Worm (Caenorhabditis elegans) whole organism, mixed stage, embryonic: ENCODE data around the gene fbxa-184.

Source experiments
- M03D4.4 ChIP-seq: sonication (generic microtip); optimal IDR thresholded peaks from 2 replicates; lab custom pipeline; 2017; ENCODE audit warnings: mild to moderate bottlenecking, missing genetic modification characterization, missing compliant biosample characterization
- bed-3 ChIP-seq: fragments of 200-800 bp; sonication (Bioruptor generic); optimal IDR thresholded peaks from 3 replicates; lab custom pipeline; 2018; ENCODE audit warnings: mild to moderate bottlenecking, missing genetic modification characterization, moderate library complexity, missing compliant biosample characterization
- blmp-1 ChIP-seq: fragments of 150-350 bp; optimal IDR thresholded peaks from 2 replicates; lab custom pipeline; 2014; ENCODE audit warnings: missing biosample characterization, missing genetic modification characterization
- ceh-39 ChIP-seq: fragments of 150-350 bp; optimal IDR thresholded peaks from 2 replicates; lab custom pipeline; 2014; ENCODE audit warnings: missing biosample characterization, missing genetic modification characterization
- ceh-43 ChIP-seq: fragments of 200-800 bp; sonication (Bioruptor generic); optimal IDR thresholded peaks from 2 replicates; lab custom pipeline; 2018; ENCODE audit warnings: mild to moderate bottlenecking, missing genetic modification characterization, moderate library complexity, missing compliant biosample characterization
- ceh-83 ChIP-seq: fragments of 200-800 bp; sonication (Bioruptor generic); optimal IDR thresholded peaks from 2 replicates; lab custom pipeline; 2018; ENCODE audit warnings: mild to moderate bottlenecking, missing genetic modification characterization, missing compliant biosample characterization
- ces-1 ChIP-seq: fragments of 150-350 bp; optimal IDR thresholded peaks from 2 replicates; lab custom pipeline; 2014; ENCODE audit warnings: missing biosample characterization, missing genetic modification reagents, missing genetic modification characterization
- cnd-1 ChIP-seq: fragments of 200-800 bp; sonication (Bioruptor generic); optimal IDR thresholded peaks from 2 replicates; lab custom pipeline; 2018; ENCODE audit warnings: mild to moderate bottlenecking, missing genetic modification characterization, missing compliant biosample characterization
- drap-1 ChIP-seq: fragments of 200-800 bp; sonication (Bioruptor generic); optimal IDR thresholded peaks from 3 replicates; lab custom pipeline; 2018; ENCODE audit warnings: mild to moderate bottlenecking, missing genetic modification characterization, missing compliant biosample characterization
- elt-1 ChIP-seq: sonication (generic microtip); optimal IDR thresholded peaks from 2 replicates; lab custom pipeline; 2017; ENCODE audit warnings: missing genetic modification characterization, mild to moderate bottlenecking, missing compliant biosample characterization, antibody characterized with exemption, moderate library complexity, borderline replicate concordance; ENCODE audit not compliant: insufficient read depth
- elt-3 ChIP-seq: fragments of 150-350 bp; optimal IDR thresholded peaks from 2 replicates; lab custom pipeline; 2014; ENCODE audit warnings: missing biosample characterization, missing genetic modification characterization
- flh-1 ChIP-seq: fragments of 200-800 bp; sonication (Bioruptor generic); optimal IDR thresholded peaks from 2 replicates; lab custom pipeline; 2018; ENCODE audit warnings: mild to moderate bottlenecking, missing genetic modification characterization, moderate library complexity, missing compliant biosample characterization
- ham-2 ChIP-seq: fragments of 200-800 bp; sonication (Bioruptor generic); optimal IDR thresholded peaks from 2 replicates; lab custom pipeline; 2018; ENCODE audit warnings: mild to moderate bottlenecking, missing genetic modification characterization, missing compliant biosample characterization
- hlh-1 ChIP-seq: fragments of 150-350 bp; optimal IDR thresholded peaks from 2 replicates; lab custom pipeline; 2014; ENCODE audit warnings: missing biosample characterization, missing genetic modification reagents, missing genetic modification characterization
- lin-13 ChIP-seq: fragments of 150-350 bp; optimal IDR thresholded peaks from 2 replicates; lab custom pipeline; 2014; ENCODE audit warnings: missing biosample characterization, missing genetic modification characterization
- mab-5 ChIP-seq: fragments of 150-350 bp; optimal IDR thresholded peaks from 2 replicates; lab custom pipeline; 2014; ENCODE audit warnings: missing biosample characterization, missing genetic modification characterization
- mep-1 ChIP-seq: fragments of 150-350 bp; optimal IDR thresholded peaks from 2 replicates; lab custom pipeline; 2017; ENCODE audit warnings: missing biosample characterization, missing genetic modification reagents, missing genetic modification characterization, inconsistent platforms
- mls-2 ChIP-seq: sonication (generic microtip); optimal IDR thresholded peaks from 2 replicates; lab custom pipeline; 2016; ENCODE audit warnings: mild to moderate bottlenecking, missing genetic modification characterization, moderate library complexity, missing compliant biosample characterization
- nhr-12 ChIP-seq: fragments of 150-350 bp; optimal IDR thresholded peaks from 2 replicates; lab custom pipeline; 2014; ENCODE audit warnings: missing biosample characterization, missing genetic modification characterization
- nhr-237 ChIP-seq: fragments of 150-350 bp; optimal IDR thresholded peaks from 2 replicates; lab custom pipeline; 2014; ENCODE audit warnings: missing biosample characterization, missing genetic modification characterization
- nhr-28 ChIP-seq: fragments of 150-350 bp; optimal IDR thresholded peaks from 2 replicates; lab custom pipeline; 2014; ENCODE audit warnings: missing biosample characterization, missing genetic modification characterization
- nhr-76 ChIP-seq: sonication (generic microtip); optimal IDR thresholded peaks from 2 replicates; lab custom pipeline; 2017; ENCODE audit warnings: missing biosample characterization, missing genetic modification characterization
- pha-4 ChIP-seq: fragments of 150-350 bp; optimal IDR thresholded peaks from 2 replicates; lab custom pipeline; 2018; ENCODE audit warnings: missing biosample characterization, missing genetic modification reagents, missing genetic modification characterization
- sem-2 ChIP-seq: fragments of 200-800 bp; sonication (Bioruptor generic); optimal IDR thresholded peaks from 2 replicates; lab custom pipeline; 2018; ENCODE audit warnings: mild to moderate bottlenecking, missing genetic modification characterization, missing compliant biosample characterization
- sptf-1 ChIP-seq: sonication (generic microtip); optimal IDR thresholded peaks from 2 replicates; lab custom pipeline; 2017; ENCODE audit warnings: mild to moderate bottlenecking, missing genetic modification characterization, moderate library complexity, missing compliant biosample characterization
- tbx-8 ChIP-seq: fragments of 200-800 bp; sonication (Bioruptor generic); optimal IDR thresholded peaks from 2 replicates; lab custom pipeline; 2018; ENCODE audit warnings: mild to moderate bottlenecking, missing genetic modification characterization, moderate library complexity, missing compliant biosample characterization
- unc-39 ChIP-seq: fragments of 150-350 bp; optimal IDR thresholded peaks from 2 replicates; lab custom pipeline; 2014; ENCODE audit warnings: missing biosample characterization, missing genetic modification characterization
- zip-8 ChIP-seq: fragments of 150-350 bp; optimal IDR thresholded peaks from 2 replicates; lab custom pipeline; 2014; ENCODE audit warnings: missing biosample characterization, missing genetic modification characterization
- ztf-11 ChIP-seq: fragments of 150-350 bp; optimal IDR thresholded peaks from 2 replicates; lab custom pipeline; 2014; ENCODE audit warnings: missing biosample characterization, missing genetic modification characterization

fbxa-184 gene

ce11 chrII:1670260-1670879, 39.7 kb upstream of the fbxa-184 start, which contains the start of gene nhx-6:
TSS of gene nhx-6 (plus strand) at chrII:1670829.
- TF ChIP-seq ham-2 (GFP tag; lab: Kevin White, UChicago) (no peak), ces-1 (GFP tag; lab: Kevin White, UChicago) (no peak), drap-1 (GFP tag; lab: Kevin White, UChicago) (no peak), sem-2 (GFP tag; lab: Kevin White, UChicago) (no peak), tbx-8 (GFP tag; lab: Kevin White, UChicago) (no peak), nhr-28 (tag; lab: Kevin White, UChicago) (no peak), hlh-1 (tag; lab: Kevin White, UChicago) (no peak), pha-4 (tag; lab: Kevin White, UChicago) (no peak), bed-3 (GFP tag; lab: Kevin White, UChicago) (no peak), elt-3 (tag; lab: Kevin White, UChicago) (no peak), mls-2 (tag; lab: Kevin White, UChicago) (no peak), cnd-1 (tag; lab: Kevin White, UChicago) (no peak), mep-1 (tag; lab: Kevin White, UChicago) (no peak), unc-39 (no peak), nhr-76 (tag; lab: Kevin White, UChicago) (no peak), nhr-237 (no peak), blmp-1 (tag; lab: Kevin White, UChicago) (no peak), sptf-1 (tag; lab: Kevin White, UChicago) (no peak), M03D4.4 (tag; lab: Kevin White, UChicago) (no peak)

ce11 chrII:1670985-1671384, 39.1 kb upstream of the fbxa-184 start:
- no peak for TF ChIP-seq mls-2 (tag; lab: Kevin White, UChicago)
- TF ChIP-seq flh-1 (GFP tag; lab: Kevin White, UChicago): no peak
- TF ChIP-seq zip-8 (tag; lab: Kevin White, UChicago): no peak

ce11 chrII:1672673-1673072, 37.4 kb upstream of the fbxa-184 start:
- TF ChIP-seq mls-2 (tag; lab: Kevin White, UChicago): no peak

ce11 chrII:1676088-1676487, 34.0 kb upstream of the fbxa-184 start, which contains the start of gene fbxb-17:
TSS of gene fbxb-17 (plus strand) at chrII:1676388.
- TF ChIP-seq ceh-83 (GFP tag; lab: Kevin White, UChicago) (no peak), elt-1 (no peak), ceh-43 (no peak), ztf-11 (tag; lab: Kevin White, UChicago) (no peak)

ce11 chrII:1679081-1679480, 31.0 kb upstream of the fbxa-184 start, which contains the start of gene irld-36:
TSS of gene irld-36 (plus strand) at chrII:1679381.
- no peak for TF ChIP-seq ceh-39 (tag; lab: Kevin White, UChicago)
- no peak for TF ChIP-seq nhr-76 (tag; lab: Kevin White, UChicago)
- no peak for TF ChIP-seq unc-39
- no peak for TF ChIP-seq mab-5 (tag; lab: Kevin White, UChicago)
- TF ChIP-seq cnd-1 (tag; lab: Kevin White, UChicago): no peak
- no peak for TF ChIP-seq elt-1
- no peak for TF ChIP-seq hlh-1 (tag; lab: Kevin White, UChicago)
- TF ChIP-seq nhr-28 (tag; lab: Kevin White, UChicago): no peak
- no peak for TF ChIP-seq mep-1 (tag; lab: Kevin White, UChicago)
- TF ChIP-seq lin-13 (tag; lab: Kevin White, UChicago): no peak
- TF ChIP-seq mls-2 (tag; lab: Kevin White, UChicago): no peak
- TF ChIP-seq nhr-12 (tag; lab: Kevin White, UChicago): no peak
- no peak for TF ChIP-seq ztf-11 (tag; lab: Kevin White, UChicago)
- no peak for TF ChIP-seq sptf-1 (tag; lab: Kevin White, UChicago)
- TF ChIP-seq elt-3 (tag; lab: Kevin White, UChicago): no peak
- no peak for TF ChIP-seq flh-1 (GFP tag; lab: Kevin White, UChicago)
- TF ChIP-seq zip-8 (tag; lab: Kevin White, UChicago): no peak
- no peak for TF ChIP-seq ceh-43
- no peak for TF ChIP-seq ces-1 (GFP tag; lab: Kevin White, UChicago)
